Worm (Caenorhabditis elegans): ENCODE data around the gene K08E3.2.

K08E3.2 gene

DNA sequence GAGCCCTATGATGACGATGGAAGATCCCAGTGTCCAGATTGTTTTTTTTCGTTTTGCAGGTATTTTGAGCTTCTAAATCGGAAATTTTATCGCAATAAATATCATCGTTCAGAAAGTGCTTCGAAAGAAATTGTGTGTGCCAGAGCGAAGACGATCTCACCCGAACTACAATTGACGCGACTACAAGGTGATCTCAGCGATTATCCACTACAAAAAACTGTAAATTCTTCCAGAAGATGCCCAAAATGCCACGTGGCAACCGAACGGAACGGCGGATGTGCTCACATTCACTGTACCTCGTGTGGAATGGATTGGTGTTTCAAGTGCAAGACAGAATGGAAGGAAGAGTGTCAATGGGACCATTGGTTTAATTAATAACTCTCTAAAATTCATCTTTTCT, 24.4 kb upstream of the K08E3.2 start, which contains the start of gene mdt-29:
Gene mdt-29 (plus strand): TSS at position 301 of the 400 bp plus-strand sequence.
- TF ChIP-seq pqm-1 (tag; optimal IDR thresholded peaks at IDR 0.05) (no peak), efl-1 (optimal IDR thresholded peaks at IDR 0.05) (no peak), efl-1 (GFP tag; optimal IDR thresholded peaks at IDR 0.05 in 1 of 2) (peak in 1 of 2 experiments; percentile 15), egl-27 (tag; optimal IDR thresholded peaks at IDR 0.05) (no peak)

DNA sequence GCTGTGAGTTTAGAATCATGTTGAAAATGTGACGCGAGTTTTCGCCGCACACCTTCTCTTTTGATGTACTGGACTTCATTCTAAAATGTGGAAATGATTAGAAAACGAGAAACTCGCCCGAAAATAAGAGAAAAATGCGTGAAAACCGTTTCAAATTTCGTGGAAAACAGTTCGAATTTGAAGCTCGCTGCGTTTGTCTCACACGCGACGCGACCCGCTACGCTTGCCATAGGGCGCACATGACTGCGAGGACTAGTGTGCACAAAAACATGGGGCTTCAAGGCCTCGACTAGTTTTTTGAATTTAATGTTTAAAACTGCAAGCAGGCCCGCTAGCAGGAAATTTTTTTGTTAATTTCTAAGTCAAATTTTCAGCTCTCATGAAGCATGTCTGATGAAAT, 22.7 kb upstream of the K08E3.2 start, which contains the start of the genes cyk-4 and pdr-1:
Gene cyk-4 (minus strand): TSS at position 80 of the 400 bp plus-strand sequence.
Gene pdr-1 (plus strand): TSS at position 369 of the 400 bp plus-strand sequence.
- TF ChIP-seq ceh-90 (tag; optimal IDR thresholded peaks at IDR 0.05) (no peak), fkh-8 (tag; optimal IDR thresholded peaks at IDR 0.05) (peak; percentile 60), elt-3 (tag; optimal IDR thresholded peaks at IDR 0.05) (peak in 1 of 6 experiments; percentile 65), ceh-82 (tag; optimal IDR thresholded peaks at IDR 0.05) (peak; percentile 41 to 85 (median 50)), rnt-1 (tag; optimal IDR thresholded peaks at IDR 0.05) (peak; percentile 68), tbx-2 (tag; optimal IDR thresholded peaks at IDR 0.05) (peak; percentile 54), nhr-90 (tag; optimal IDR thresholded peaks at IDR 0.05; ENCODE audit: poor library complexity) (peak; percentile 19), egl-13 (tag; optimal IDR thresholded peaks at IDR 0.05) (no peak), lin-15B (tag; optimal IDR thresholded peaks at IDR 0.05) (peak; percentile 83), nhr-19 (GFP tag; conservative IDR thresholded peaks at IDR 0.05) (0 out of 2 replicates have a peak, but pooled peaks have one; percentile 37), nhr-71 (tag; optimal IDR thresholded peaks at IDR 0.05) (no peak), nhr-77 (tag; optimal IDR thresholded peaks at IDR 0.05) (peak; percentile 16), efl-1 (optimal IDR thresholded peaks at IDR 0.05) (peak; percentile 73 to 88), efl-1 (GFP tag; optimal IDR thresholded peaks at IDR 0.05 in 1 of 2) (peak; percentile 88 to 98), ceh-88 (GFP tag; IDR thresholded peaks at IDR 0.05) (no peak), snu-23 (GFP tag; optimal IDR thresholded peaks at IDR 0.05) (peak; percentile 67), lin-35 (GFP tag; optimal IDR thresholded peaks at IDR 0.05) (peak; percentile 87 to 94), nhr-20 (tag; optimal IDR thresholded peaks at IDR 0.05) (peak; percentile 49), dpl-1 (GFP tag; optimal IDR thresholded peaks at IDR 0.05) (peak; percentile 79 to 88 (median 82)), jun-1 (tag; optimal IDR thresholded peaks at IDR 0.05) (no peak), mdl-1 (tag; optimal IDR thresholded peaks at IDR 0.05) (peak in 1 of 2 experiments; percentile 53), nhr-76 (tag; optimal IDR thresholded peaks at IDR 0.05) (no peak), skn-1 (tag; optimal IDR thresholded peaks at IDR 0.05) (peak; percentile 75), xbp-1 (tag; optimal IDR thresholded peaks at IDR 0.05) (peak; percentile 30), F16B12.6 (tag; optimal IDR thresholded peaks at IDR 0.05) (peak; percentile 43), lin-13 (GFP tag; optimal IDR thresholded peaks at IDR 0.05) (peak; percentile 13), C16A3.4 (tag; optimal IDR thresholded peaks at IDR 0.05) (peak; percentile 75), lsy-2 (tag; optimal IDR thresholded peaks at IDR 0.05) (peak; percentile 58 to 86), isw-1 (GFP tag; IDR thresholded peaks at IDR 0.05) (peak; percentile 46), fos-1 (tag; optimal IDR thresholded peaks at IDR 0.05) (peak; percentile 30), pax-3 (tag; optimal IDR thresholded peaks at IDR 0.05) (no peak)

- no peak for TF ChIP-seq nhr-19 (GFP tag; conservative IDR thresholded peaks at IDR 0.05)
- TF ChIP-seq egl-13 (tag; optimal IDR thresholded peaks at IDR 0.05), result no peak
- TF ChIP-seq blmp-1 (tag; optimal IDR thresholded peaks at IDR 0.05), result no peak
- TF ChIP-seq lin-13 (GFP tag; optimal IDR thresholded peaks at IDR 0.05), result no peak
- TF ChIP-seq C16A3.4 (tag; optimal IDR thresholded peaks at IDR 0.05), result no peak
- TF ChIP-seq Y116A8C.19 (tag; optimal IDR thresholded peaks at IDR 0.05; ENCODE audit: borderline replicate concordance), result no peak
- TF ChIP-seq dsc-1 (tag; optimal IDR thresholded peaks at IDR 0.05), result no peak
- no peak for TF ChIP-seq ceh-8 (GFP tag; optimal IDR thresholded peaks at IDR 0.05)
- TF ChIP-seq ama-1 (optimal IDR thresholded peaks at IDR 0.05), result no peak
- TF ChIP-seq hlh-17 (GFP tag; optimal IDR thresholded peaks at IDR 0.05; ENCODE audit: borderline replicate concordance), result no peak
- TF ChIP-seq nhr-85 (tag), result no peak
- TF ChIP-seq tlp-1 (tag; optimal IDR thresholded peaks at IDR 0.05), result no peak
- no peak for TF ChIP-seq fkh-10 (GFP tag; optimal IDR thresholded peaks at IDR 0.05)
These were observed 21.5 kb upstream of the K08E3.2 start for ce11 chrIII:13770017-13770416.
